Worm (Caenorhabditis elegans) whole organism, L4 larva: Measurements from ENCODE around the gene prdh-1.

Experiments used
- D1046.2 ChIP-seq: fragments of 200-800 bp; sonication (Bioruptor generic); IDR thresholded peaks from 2 replicates; pipeline ENCODE4 v1.3.6; 2022; ENCODE audit warnings: missing genetic modification characterization, missing compliant biosample characterization
- F37D6.2 ChIP-seq: sonication (generic microtip); optimal IDR thresholded peaks from 2 replicates; lab custom pipeline; 2016; ENCODE audit warnings: mild to moderate bottlenecking, missing genetic modification characterization, missing compliant biosample characterization
- F44E2.7 ChIP-seq: fragments of 200-800 bp; sonication (Bioruptor generic); IDR thresholded peaks from 2 replicates; pipeline ENCODE4 v2.1.2; 2022; ENCODE audit warnings: missing genetic modification characterization, missing compliant biosample characterization
- F49E8.2 ChIP-seq: sonication (generic microtip); optimal IDR thresholded peaks from 2 replicates; lab custom pipeline; 2016; ENCODE audit warnings: missing compliant biosample characterization, mild to moderate bottlenecking, missing genetic modification characterization, borderline replicate concordance
- T20F7.1 ChIP-seq: fragments of 200-800 bp; sonication (Bioruptor generic); optimal IDR thresholded peaks from 2 replicates; lab custom pipeline; 2018; ENCODE audit warnings: mild to moderate bottlenecking, missing genetic modification characterization, missing compliant biosample characterization
- T26A8.4 ChIP-seq: fragments of 200-800 bp; sonication (Bioruptor generic); IDR thresholded peaks from 2 replicates; pipeline ENCODE4 v1.3.6; 2022; ENCODE audit warnings: missing genetic modification characterization, missing compliant biosample characterization
- ZK546.5 ChIP-seq, 2 experiments: sonication (generic microtip); optimal IDR thresholded peaks; 2 replicates each; lab custom pipeline; 2017; ENCODE audit warnings: missing biosample characterization in 2 of 2, missing genetic modification characterization in 2 of 2
- aha-1 ChIP-seq: fragments of 150-350 bp; peaks from one replicate; lab custom pipeline; 2014; ENCODE audit warnings: missing biosample characterization, missing genetic modification characterization
- arid-1 ChIP-seq: fragments of 200-800 bp; sonication (Bioruptor generic); conservative IDR thresholded peaks from 2 replicates; pipeline ENCODE4 v1.3.6; 2022; ENCODE audit warnings: missing genetic modification reagents, missing genetic modification characterization, missing compliant biosample characterization
- attf-4 ChIP-seq: sonication (generic microtip); optimal IDR thresholded peaks from 3 replicates; lab custom pipeline; 2017; ENCODE audit warnings: missing biosample characterization, missing genetic modification characterization
- ceh-28 ChIP-seq: fragments of 150-350 bp; optimal IDR thresholded peaks from 2 replicates; lab custom pipeline; 2014; ENCODE audit warnings: missing biosample characterization, missing genetic modification reagents, missing genetic modification characterization
- ceh-62 ChIP-seq: sonication (generic microtip); optimal IDR thresholded peaks from 2 replicates; lab custom pipeline; 2017; ENCODE audit warnings: missing biosample characterization, missing genetic modification characterization
- ceh-82 ChIP-seq: sonication (generic microtip); optimal IDR thresholded peaks from 2 replicates; lab custom pipeline; 2017; ENCODE audit warnings: missing biosample characterization, missing genetic modification characterization
- cey-2 ChIP-seq: sonication (generic microtip); optimal IDR thresholded peaks from 3 replicates; lab custom pipeline; 2017; ENCODE audit warnings: missing genetic modification characterization, mild to moderate bottlenecking, missing compliant biosample characterization, antibody characterized with exemption, borderline replicate concordance; ENCODE audit not compliant: insufficient read depth
- daf-12 ChIP-seq: fragments of 150-350 bp; optimal IDR thresholded peaks from 2 replicates; lab custom pipeline; 2014; ENCODE audit warnings: missing biosample characterization, missing genetic modification reagents, missing genetic modification characterization
- daf-19 ChIP-seq: fragments of 200-800 bp; sonication (Bioruptor generic); conservative IDR thresholded peaks from 2 replicates; pipeline ENCODE4 v1.3.6; 2022; ENCODE audit warnings: missing genetic modification characterization, missing compliant biosample characterization
- dmd-6 ChIP-seq: fragments of 200-800 bp; sonication (Bioruptor generic); IDR thresholded peaks from 2 replicates; pipeline ENCODE4 v1.3.6; 2022; ENCODE audit warnings: missing genetic modification reagents, missing genetic modification characterization, missing compliant biosample characterization
- dmd-8 ChIP-seq: fragments of 200-800 bp; sonication (Bioruptor generic); IDR thresholded peaks from 2 replicates; pipeline ENCODE4 v1.3.6; 2022; ENCODE audit warnings: missing genetic modification characterization, missing compliant biosample characterization
- duxl-1 ChIP-seq: sonication (generic microtip); optimal IDR thresholded peaks from 2 replicates; lab custom pipeline; 2016; ENCODE audit warnings: mild to moderate bottlenecking, missing genetic modification characterization, moderate library complexity, missing compliant biosample characterization; ENCODE audit not compliant: poor library complexity
- egl-27 ChIP-seq: sonication (generic microtip); optimal IDR thresholded peaks from 3 replicates; lab custom pipeline; 2017; ENCODE audit warnings: missing biosample characterization, missing genetic modification reagents, missing genetic modification characterization
- fkh-10 ChIP-seq: fragments of 150-350 bp; optimal IDR thresholded peaks from 2 replicates; lab custom pipeline; 2014; ENCODE audit warnings: missing biosample characterization, missing genetic modification reagents, missing genetic modification characterization
- hlh-30 ChIP-seq: sonication (generic microtip); optimal IDR thresholded peaks from 2 replicates; lab custom pipeline; 2017; ENCODE audit warnings: antibody characterized with exemption, mild to moderate bottlenecking, missing genetic modification characterization, missing compliant biosample characterization; ENCODE audit not compliant: insufficient read depth
- lin-1 ChIP-seq: fragments of 200-800 bp; sonication (Bioruptor generic); IDR thresholded peaks from 2 replicates; pipeline ENCODE4 v1.3.6; 2022; ENCODE audit warnings: missing genetic modification reagents, missing genetic modification characterization, missing compliant biosample characterization
- lin-38 ChIP-seq: fragments of 200-800 bp; sonication (Bioruptor generic); IDR thresholded peaks from 2 replicates; pipeline ENCODE4 v1.3.6; 2022; ENCODE audit warnings: missing genetic modification reagents, missing genetic modification characterization, missing compliant biosample characterization
- lsy-2 ChIP-seq, 2 experiments: fragments of 150-350 bp in 1 of 2; sonication (generic microtip) in 1 of 2; optimal IDR thresholded peaks; 2 replicates each; lab custom pipeline; 2014 to 2017; ENCODE audit warnings: missing biosample characterization in 2 of 2, missing genetic modification characterization in 2 of 2
- mdl-1 ChIP-seq, 2 experiments: fragments of 150-350 bp in 1 of 2; sonication (generic microtip) in 1 of 2; optimal IDR thresholded peaks; 2 replicates each; lab custom pipeline; 2014 to 2017; ENCODE audit warnings: missing biosample characterization in 2 of 2, missing genetic modification characterization in 2 of 2
- mdt-29 ChIP-seq: fragments of 200-800 bp; sonication (Bioruptor generic); IDR thresholded peaks from 2 replicates; pipeline ENCODE4 v1.3.6; 2022; ENCODE audit warnings: missing genetic modification reagents, missing genetic modification characterization, missing compliant biosample characterization
- mep-1 ChIP-seq: fragments of 150-350 bp; sonication (generic microtip); optimal IDR thresholded peaks from 3 replicates; lab custom pipeline; 2014; ENCODE audit warnings: missing biosample characterization, missing genetic modification characterization
- nhr-102 ChIP-seq: sonication (generic microtip); optimal IDR thresholded peaks from 2 replicates; lab custom pipeline; 2016; ENCODE audit warnings: mild to moderate bottlenecking, missing genetic modification characterization, moderate library complexity, missing compliant biosample characterization
- nhr-25 ChIP-seq: sonication (generic microtip); optimal IDR thresholded peaks from 2 replicates; lab custom pipeline; 2017; ENCODE audit warnings: missing genetic modification characterization, mild to moderate bottlenecking, missing compliant biosample characterization, antibody characterized with exemption, moderate library complexity, borderline replicate concordance; ENCODE audit not compliant: insufficient read depth
- nhr-28 ChIP-seq: fragments of 150-350 bp; optimal IDR thresholded peaks from 2 replicates; lab custom pipeline; 2014; ENCODE audit warnings: missing biosample characterization, missing genetic modification characterization
- nhr-76 ChIP-seq: fragments of 150-350 bp; optimal IDR thresholded peaks from 2 replicates; lab custom pipeline; 2014; ENCODE audit warnings: missing biosample characterization, missing genetic modification characterization
- rbr-2 ChIP-seq: sonication (generic microtip); optimal IDR thresholded peaks from 2 replicates; lab custom pipeline; 2016; ENCODE audit warnings: missing genotype, missing genetic modification characterization, missing compliant biosample characterization
- snpc-1.2 ChIP-seq: fragments of 200-800 bp; sonication (Bioruptor generic); IDR thresholded peaks from 2 replicates; pipeline ENCODE4 v1.3.6; 2022; ENCODE audit warnings: missing genetic modification reagents, missing genetic modification characterization, missing compliant biosample characterization
- unc-39 ChIP-seq: sonication (generic microtip); optimal IDR thresholded peaks from 2 replicates; lab custom pipeline; 2017; ENCODE audit warnings: missing biosample characterization, missing genetic modification characterization
- unc-62 ChIP-seq, 3 experiments: fragments of 150-350 bp in 1 of 3; sonication (generic microtip); optimal IDR thresholded peaks in 2 of 3; peaks in 1 of 3; 1 replicate in 1 of 3; 2 replicates in 2 of 3; lab custom pipeline; 2014 to 2017; ENCODE audit warnings: missing biosample characterization in 3 of 3, missing genetic modification characterization in 3 of 3, missing genetic modification reagents in 3 of 3, missing genotype in 1 of 3
- vab-7 ChIP-seq: fragments of 200-800 bp; sonication (Bioruptor generic); IDR thresholded peaks from 2 replicates; pipeline ENCODE4 v1.3.6; 2022; ENCODE audit warnings: missing genetic modification reagents, missing genetic modification characterization, missing compliant biosample characterization
- ztf-7 ChIP-seq: fragments of 150-350 bp; optimal IDR thresholded peaks from 2 replicates; lab custom pipeline; 2014; ENCODE audit warnings: missing biosample characterization, missing genetic modification characterization

Gene prdh-1

ce11 chrIV:13919207-13919759 is 42.9 kb upstream of the prdh-1 start (continued):
- no peak for TF ChIP-seq attf-4 (tag; lab: Kevin White, UChicago)
- TF ChIP-seq dmd-8 (GFP tag; lab: Robert Waterston, UW), result no peak
- TF ChIP-seq ceh-82 (tag; lab: Kevin White, UChicago), result no peak
- TF ChIP-seq T20F7.1 (GFP tag; lab: Kevin White, UChicago), result peak; percentile 72
- no peak for TF ChIP-seq vab-7 (GFP tag; lab: Robert Waterston, UW)
- TF ChIP-seq ztf-7 (tag; lab: Kevin White, UChicago), result peak; percentile 80
- TF ChIP-seq dmd-6 (GFP tag; lab: Robert Waterston, UW), result peak; percentile 100
- no peak for TF ChIP-seq ceh-62
- no peak for TF ChIP-seq ZK546.5 (tag; optimal IDR thresholded peaks at IDR 0.05; lab: Kevin White, UChicago)
- TF ChIP-seq lsy-2 (tag; optimal IDR thresholded peaks at IDR 0.05; lab: Kevin White, UChicago), result peak; percentile 74 to 96
- peak; percentile 84 for TF ChIP-seq cey-2 (tag; lab: Kevin White, UChicago)
- no peak for TF ChIP-seq ceh-28 (tag; lab: Kevin White, UChicago)
- no peak for TF ChIP-seq daf-12 (tag; lab: Kevin White, UChicago)
- TF ChIP-seq duxl-1 (tag; lab: Kevin White, UChicago), result no peak
- TF ChIP-seq rbr-2 (tag; lab: Kevin White, UChicago), result no peak
- TF ChIP-seq F44E2.7, result no peak
- peak; percentile 98 for TF ChIP-seq lin-1 (GFP tag; lab: Robert Waterston, UW)
- TF ChIP-seq lin-38 (GFP tag; lab: Robert Waterston, UW), result no peak
- TF ChIP-seq nhr-25 (tag; lab: Kevin White, UChicago), result peak; percentile 31
- TF ChIP-seq D1046.2, result no peak
- TF ChIP-seq F49E8.2, result no peak
- TF ChIP-seq T26A8.4, result no peak
- TF ChIP-seq egl-27 (tag; lab: Kevin White, UChicago), result peak; percentile 75
- no peak for TF ChIP-seq F37D6.2

ce11 chrIV:13912929-13913328 is 36.5 kb upstream of the prdh-1 start, which contains the start of gene Y37A1A.2:
Y37A1A.2 (minus strand) TSS chrIV:13913029.
- no peak for TF ChIP-seq fkh-10 (GFP tag; lab: Kevin White, UChicago)
- 0 out of 2 replicates have a peak, but pooled peaks have one; percentile 21 for TF ChIP-seq snpc-1.2 (GFP tag; lab: Robert Waterston, UW)

DNA sequence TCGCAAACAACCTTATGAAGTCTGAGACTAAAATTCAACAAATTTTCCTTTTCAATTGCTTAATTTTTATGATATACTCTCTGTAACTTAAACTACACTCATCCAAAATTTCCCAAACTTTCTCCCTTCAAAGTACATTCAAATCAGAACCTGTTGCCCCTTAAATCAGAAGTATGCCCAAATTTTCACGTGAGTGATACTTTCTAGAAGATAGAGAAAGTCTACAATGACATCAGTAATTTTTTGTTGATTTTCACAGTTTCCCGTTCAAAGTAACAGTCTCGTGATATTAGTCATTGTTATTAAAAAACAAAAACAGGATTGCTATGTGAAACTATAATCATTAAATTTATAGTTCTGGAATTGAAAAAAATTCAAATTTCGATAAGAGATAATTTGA is 34.5 kb upstream of the prdh-1 start:
- TF ChIP-seq hlh-30, result peak; percentile 75
- TF ChIP-seq mep-1, result peak; percentile 5
- TF ChIP-seq nhr-102, result no peak
- TF ChIP-seq arid-1 (GFP tag; lab: Robert Waterston, UW), result no peak
- TF ChIP-seq unc-62 (GFP tag; optimal IDR thresholded peaks at IDR 0.05 in 1 of 2; lab: Kevin White, UChicago), result peak in 1 of 2 experiments; percentile 58
- TF ChIP-seq unc-62 (tag; optimal IDR thresholded peaks at IDR 0.05; lab: Kevin White, UChicago), result no peak
- TF ChIP-seq nhr-76 (tag; lab: Kevin White, UChicago), result no peak
- TF ChIP-seq mdt-29, result 0 out of 2 replicates have a peak, but pooled peaks have one; percentile 47
- TF ChIP-seq nhr-28 (tag; lab: Kevin White, UChicago), result peak; percentile 78
- no peak for TF ChIP-seq daf-19 (GFP tag; lab: Robert Waterston, UW)
- no peak for TF ChIP-seq unc-39 (tag; lab: Kevin White, UChicago)
- TF ChIP-seq lsy-2 (tag; optimal IDR thresholded peaks at IDR 0.05; lab: Kevin White, UChicago), result peak in 1 of 2 experiments; percentile 58
- TF ChIP-seq mdl-1 (tag; optimal IDR thresholded peaks at IDR 0.05; lab: Kevin White, UChicago), result peak in 1 of 2 experiments; percentile 39
- peak; percentile 12 for TF ChIP-seq aha-1
- TF ChIP-seq, all 104 proteins: peak for 8
